Worm (Caenorhabditis elegans): ENCODE measurements around the gene ttc-39B.

ce11 chrII:6331222-6331830 lies 2.5 kb downstream of the ttc-39B start, which contains the start of gene set-4:
- TF ChIP-seq ces-1 (GFP tag; optimal IDR thresholded peaks at IDR 0.05): peak; percentile 75
- TF ChIP-seq snpc-4 (tag; optimal IDR thresholded peaks at IDR 0.05): no peak

Measured in whole organism, mixed stage, embryonic.